Fruit fly (Drosophila melanogaster) whole organism, wandering third instar larva: ENCODE measurements around the gene Papss.

ENCODE experiments used
- Dfd ChIP-seq: fragments of >200 bp; optimal IDR thresholded peaks from 2 replicates; lab custom pipeline; 2017; ENCODE audit warnings: missing biosample characterization, missing genetic modification characterization
- brk ChIP-seq: fragments of 200-800 bp; sonication (Bioruptor generic); optimal IDR thresholded peaks from 2 replicates; lab custom pipeline; 2016; ENCODE audit warnings: missing biosample characterization, mild to moderate bottlenecking, missing genetic modification characterization
- ey ChIP-seq: fragments of 200-800 bp; sonication (Bioruptor generic); optimal IDR thresholded peaks from 2 replicates; lab custom pipeline; 2016; ENCODE audit warnings: missing biosample characterization, missing genetic modification characterization
- fru ChIP-seq: fragments of 200-800 bp; sonication (Bioruptor generic); optimal IDR thresholded peaks from 3 replicates; lab custom pipeline; 2016; ENCODE audit warnings: missing biosample characterization, mild to moderate bottlenecking, missing genetic modification characterization
- psq ChIP-seq: fragments of 200-800 bp; sonication (Bioruptor generic); optimal IDR thresholded peaks from 3 replicates; lab custom pipeline; 2017; ENCODE audit warnings: missing biosample characterization, mild to moderate bottlenecking, missing genetic modification characterization, moderate library complexity
- tai ChIP-seq: sonication (Bioruptor generic); optimal IDR thresholded peaks from 2 replicates; lab custom pipeline; 2016; ENCODE audit warnings: missing biosample characterization, missing genetic modification characterization

- TF ChIP-seq tai (GFP tag; lab: Kevin White, UChicago) = no peak
- no peak for TF ChIP-seq ey (GFP tag; lab: Kevin White, UChicago)
- TF ChIP-seq brk (GFP tag; lab: Kevin White, UChicago) = no peak
- TF ChIP-seq psq (GFP tag; lab: Kevin White, UChicago) = no peak
- TF ChIP-seq fru (GFP tag; lab: Kevin White, UChicago) = no peak
- TF ChIP-seq Dfd (GFP tag; lab: Kevin White, UChicago) = no peak
These were observed 64.9 kb downstream of the Papss start, which contains the start of the genes Mi-2 and Prp3 for dm6 chr3L:19910054-19910414.
